Worm (Caenorhabditis elegans): ENCODE measurements around the gene F53F1.3.

F53F1.3 gene

DNA sequence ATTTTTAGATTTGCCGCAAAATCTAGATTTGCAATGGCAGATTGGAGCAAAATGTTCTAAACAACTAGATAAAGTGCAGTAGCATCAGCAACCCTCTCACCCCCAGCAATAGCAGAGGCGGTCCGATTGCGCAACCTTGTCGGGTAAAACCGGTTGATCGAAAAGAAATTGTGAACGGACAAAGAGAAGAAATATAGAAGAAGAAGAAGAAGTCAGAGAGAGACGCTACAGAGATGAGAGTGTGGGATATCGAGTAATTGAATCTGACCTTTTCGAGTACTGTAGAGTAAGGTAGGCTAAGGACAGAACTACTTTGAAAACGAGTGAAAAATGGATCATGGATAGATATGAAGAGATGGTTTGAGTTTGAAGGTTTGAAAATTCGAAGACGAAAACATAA lies 32.2 kb upstream of the F53F1.3 start (continued):
- TF ChIP-seq lin-15B (tag; optimal IDR thresholded peaks at IDR 0.05) (no peak), F16B12.6 (tag; optimal IDR thresholded peaks at IDR 0.05) (no peak), rnt-1 (tag; optimal IDR thresholded peaks at IDR 0.05) (peak; percentile 19), mdl-1 (tag; optimal IDR thresholded peaks at IDR 0.05) (no peak), fkh-8 (tag; optimal IDR thresholded peaks at IDR 0.05) (no peak), egl-27 (tag; optimal IDR thresholded peaks at IDR 0.05) (no peak), nhr-19 (GFP tag; conservative IDR thresholded peaks at IDR 0.05) (no peak), nhr-77 (tag; optimal IDR thresholded peaks at IDR 0.05) (no peak), ets-5 (GFP tag; IDR thresholded peaks at IDR 0.05) (no peak), zag-1 (tag; optimal IDR thresholded peaks at IDR 0.05) (no peak), sup-37 (GFP tag; optimal IDR thresholded peaks at IDR 0.05) (no peak), mab-9 (GFP tag; IDR thresholded peaks at IDR 0.05) (no peak), C34B4.2 (tag; optimal IDR thresholded peaks at IDR 0.05) (no peak), grh-1 (GFP tag; IDR thresholded peaks at IDR 0.05) (peak; percentile 94), fos-1 (tag; optimal IDR thresholded peaks at IDR 0.05) (no peak), pax-3 (tag; optimal IDR thresholded peaks at IDR 0.05) (no peak), hlh-17 (GFP tag; optimal IDR thresholded peaks at IDR 0.05; ENCODE audit: borderline replicate concordance) (no peak), nhr-20 (tag; optimal IDR thresholded peaks at IDR 0.05) (peak; percentile 38), vab-15 (tag; optimal IDR thresholded peaks at IDR 0.05) (no peak), unc-62 (GFP tag; optimal IDR thresholded peaks at IDR 0.05) (no peak), lin-14 (GFP tag; optimal IDR thresholded peaks at IDR 0.05) (peak; percentile 83), lsy-2 (tag; optimal IDR thresholded peaks at IDR 0.05) (peak in 1 of 2 experiments; percentile 70), snpc-4 (tag; optimal IDR thresholded peaks at IDR 0.05) (no peak), ceh-82 (tag; optimal IDR thresholded peaks at IDR 0.05) (no peak), xbp-1 (tag; optimal IDR thresholded peaks at IDR 0.05) (no peak), nhr-28 (tag; optimal IDR thresholded peaks at IDR 0.05) (no peak), Y116A8C.19 (tag; optimal IDR thresholded peaks at IDR 0.05; ENCODE audit: borderline replicate concordance) (no peak), zip-4 (GFP tag; optimal IDR thresholded peaks at IDR 0.05) (no peak), hpl-2 (GFP tag; optimal IDR thresholded peaks at IDR 0.05) (no peak), ces-1 (GFP tag; optimal IDR thresholded peaks at IDR 0.05) (no peak), nhr-85 (tag) (peak; percentile 95), fkh-4 (tag; optimal IDR thresholded peaks at IDR 0.05; ENCODE audit: borderline replicate concordance) (no peak), aha-1 (tag; optimal IDR thresholded peaks at IDR 0.05) (no peak), tlp-1 (tag; optimal IDR thresholded peaks at IDR 0.05) (no peak), dpl-1 (GFP tag; optimal IDR thresholded peaks at IDR 0.05) (peak in 1 of 3 experiments; percentile 1), elt-2 (tag; optimal IDR thresholded peaks at IDR 0.05) (no peak), nhr-237 (tag; optimal IDR thresholded peaks at IDR 0.05) (no peak), skn-1 (tag; optimal IDR thresholded peaks at IDR 0.05) (no peak), ztf-11 (tag; optimal IDR thresholded peaks at IDR 0.05) (no peak), nhr-71 (tag; optimal IDR thresholded peaks at IDR 0.05) (peak; percentile 19), dsc-1 (tag; optimal IDR thresholded peaks at IDR 0.05) (no peak), ceh-90 (tag; optimal IDR thresholded peaks at IDR 0.05) (no peak), pqm-1 (tag; optimal IDR thresholded peaks at IDR 0.05) (no peak), unc-98 (GFP tag; IDR thresholded peaks at IDR 0.05) (no peak), jun-1 (tag; optimal IDR thresholded peaks at IDR 0.05) (no peak), nhr-47 (tag; optimal IDR thresholded peaks at IDR 0.05) (peak; percentile 2), nhr-12 (tag; optimal IDR thresholded peaks at IDR 0.05) (no peak), ama-1 (optimal IDR thresholded peaks at IDR 0.05) (no peak), nhr-90 (tag; optimal IDR thresholded peaks at IDR 0.05; ENCODE audit: poor library complexity) (peak; percentile 26), nhr-76 (tag; optimal IDR thresholded peaks at IDR 0.05) (no peak), pag-3 (tag; optimal IDR thresholded peaks at IDR 0.05; ENCODE audit: borderline replicate concordance, insufficient read depth) (no peak), alr-1 (tag; optimal IDR thresholded peaks at IDR 0.05; ENCODE audit: borderline replicate concordance) (no peak), ceh-63 (GFP tag; optimal IDR thresholded peaks at IDR 0.05) (no peak)
